Worm (Caenorhabditis elegans): ENCODE measurements around the gene czw-1.

ce11 chrIV:7897953-7898352 lies 48.7 kb downstream of the czw-1 start:
- TF ChIP-seq lin-13 (GFP tag; optimal IDR thresholded peaks at IDR 0.05) = no peak
- TF ChIP-seq R02D3.7 (tag; optimal IDR thresholded peaks at IDR 0.05) = no peak
- no peak for TF ChIP-seq cey-2 (tag; optimal IDR thresholded peaks at IDR 0.05; ENCODE audit: borderline replicate concordance, insufficient read depth)
- no peak for TF ChIP-seq saeg-2 (GFP tag; IDR thresholded peaks at IDR 0.05)
- no peak for TF ChIP-seq duxl-1 (tag; optimal IDR thresholded peaks at IDR 0.05; ENCODE audit: poor library complexity)
- no peak for TF ChIP-seq F26F4.8 (GFP tag; conservative IDR thresholded peaks at IDR 0.05)

Measured in whole organism, L4 larva.